Worm (Caenorhabditis elegans) whole organism, L1 larva: Measurements from ENCODE around the gene C35A5.3.

Source experiments
- F16B12.6 ChIP-seq: fragments of 150-350 bp; optimal IDR thresholded peaks from 2 replicates; lab custom pipeline; 2014; ENCODE audit warnings: missing biosample characterization, missing genetic modification characterization
- aha-1 ChIP-seq: fragments of 150-350 bp; optimal IDR thresholded peaks from 2 replicates; lab custom pipeline; 2014; ENCODE audit warnings: missing biosample characterization, missing genetic modification characterization
- alr-1 ChIP-seq: fragments of 200-800 bp; sonication (Bioruptor generic); optimal IDR thresholded peaks from 2 replicates; lab custom pipeline; 2018; ENCODE audit warnings: borderline replicate concordance, mild to moderate bottlenecking, missing genetic modification characterization, missing compliant biosample characterization
- blmp-1 ChIP-seq: fragments of 150-350 bp; optimal IDR thresholded peaks from 2 replicates; lab custom pipeline; 2014; ENCODE audit warnings: missing biosample characterization, missing genetic modification characterization
- ceh-63 ChIP-seq: fragments of 200-800 bp; sonication (Bioruptor generic); optimal IDR thresholded peaks from 2 replicates; lab custom pipeline; 2018; ENCODE audit warnings: mild to moderate bottlenecking, missing genetic modification characterization, missing compliant biosample characterization
- ceh-82 ChIP-seq, 3 experiments: fragments of 150-350 bp in 1 of 3; sonication (generic microtip) in 2 of 3; optimal IDR thresholded peaks; 2 replicates each; lab custom pipeline; 2014 to 2017; ENCODE audit warnings: missing biosample characterization in 3 of 3, missing genetic modification characterization in 3 of 3
- ceh-88 ChIP-seq: fragments of 200-800 bp; sonication (Bioruptor generic); IDR thresholded peaks from 2 replicates; pipeline ENCODE4 v1.3.6; 2022; ENCODE audit warnings: missing genetic modification characterization, missing compliant biosample characterization
- ceh-90 ChIP-seq: sonication (generic microtip); optimal IDR thresholded peaks from 2 replicates; lab custom pipeline; 2016; ENCODE audit warnings: missing genetic modification characterization, missing compliant biosample characterization
- ces-1 ChIP-seq: fragments of 150-350 bp; optimal IDR thresholded peaks from 2 replicates; lab custom pipeline; 2014; ENCODE audit warnings: missing biosample characterization, missing genetic modification reagents, missing genetic modification characterization
- dpl-1 ChIP-seq, 3 experiments: fragments of 150-350 bp in 2 of 3; sonication (generic microtip) in 1 of 3; optimal IDR thresholded peaks; 2 replicates each; lab custom pipeline; 2014 to 2017; ENCODE audit warnings: missing biosample characterization in 3 of 3, missing genetic modification characterization in 3 of 3, missing genetic modification reagents in 3 of 3
- egl-13 ChIP-seq: sonication (generic microtip); optimal IDR thresholded peaks from 2 replicates; lab custom pipeline; 2016; ENCODE audit warnings: missing genotype, missing genetic modification reagents, missing genetic modification characterization, missing compliant biosample characterization
- egl-27 ChIP-seq, 2 experiments: fragments of 150-350 bp in 1 of 2; sonication (generic microtip); optimal IDR thresholded peaks; 3 replicates each; lab custom pipeline; 2017 to 2018; ENCODE audit warnings: missing biosample characterization in 2 of 2, missing genetic modification characterization in 2 of 2, missing genetic modification reagents in 2 of 2
- elt-3 ChIP-seq, 6 experiments: fragments of 150-350 bp in 1 of 6; sonication (generic microtip); optimal IDR thresholded peaks; 2 replicates each; lab custom pipeline; 2017 to 2018; ENCODE audit warnings: missing biosample characterization in 6 of 6, missing genetic modification characterization in 6 of 6, inconsistent platforms in 1 of 6
- fkh-10 ChIP-seq: sonication (generic microtip); optimal IDR thresholded peaks from 2 replicates; lab custom pipeline; 2017; ENCODE audit warnings: missing biosample characterization, missing genetic modification reagents, missing genetic modification characterization
- fkh-4 ChIP-seq: sonication (generic microtip); optimal IDR thresholded peaks from 2 replicates; lab custom pipeline; 2016; ENCODE audit warnings: missing compliant biosample characterization, missing genetic modification characterization, borderline replicate concordance
- fos-1 ChIP-seq: fragments of 150-350 bp; optimal IDR thresholded peaks from 2 replicates; lab custom pipeline; 2014; ENCODE audit warnings: missing biosample characterization, missing genetic modification characterization
- hlh-17 ChIP-seq: fragments of 200-800 bp; sonication (Bioruptor generic); optimal IDR thresholded peaks from 2 replicates; lab custom pipeline; 2018; ENCODE audit warnings: missing genetic modification characterization, mild to moderate bottlenecking, missing compliant biosample characterization, moderate library complexity, borderline replicate concordance
- isw-1 ChIP-seq: fragments of 200-800 bp; sonication (Bioruptor generic); IDR thresholded peaks from 2 replicates; pipeline ENCODE4 v1.3.6; 2022; ENCODE audit warnings: missing genetic modification characterization, missing compliant biosample characterization
- lin-13 ChIP-seq: fragments of 150-350 bp; optimal IDR thresholded peaks from 2 replicates; lab custom pipeline; 2014; ENCODE audit warnings: missing biosample characterization, missing genetic modification reagents, missing genetic modification characterization
- lin-14 ChIP-seq: fragments of 200-800 bp; sonication (Bioruptor generic); optimal IDR thresholded peaks from 2 replicates; lab custom pipeline; 2018; ENCODE audit warnings: mild to moderate bottlenecking, missing genetic modification characterization, moderate library complexity, missing compliant biosample characterization
- lin-35 ChIP-seq, 2 experiments: fragments of 150-350 bp; optimal IDR thresholded peaks; 2 replicates each; lab custom pipeline; 2014; ENCODE audit warnings: missing biosample characterization in 2 of 2, missing genetic modification characterization in 2 of 2, missing genetic modification reagents in 2 of 2
- lin-39 ChIP-seq: fragments of 150-350 bp; optimal IDR thresholded peaks from 2 replicates; lab custom pipeline; 2014; ENCODE audit warnings: missing biosample characterization, missing genetic modification reagents, missing genetic modification characterization
- mab-9 ChIP-seq: fragments of 200-800 bp; sonication (Bioruptor generic); IDR thresholded peaks from 2 replicates; pipeline ENCODE4 v1.3.6; 2022; ENCODE audit warnings: missing genetic modification reagents, missing genetic modification characterization, missing compliant biosample characterization
- mdl-1 ChIP-seq, 2 experiments: fragments of 150-350 bp; optimal IDR thresholded peaks; 2 replicates each; lab custom pipeline; 2014 to 2017; ENCODE audit warnings: missing biosample characterization in 2 of 2, missing genetic modification characterization in 2 of 2, inconsistent platforms in 1 of 2
- mep-1 ChIP-seq: fragments of 150-350 bp; optimal IDR thresholded peaks from 2 replicates; lab custom pipeline; 2014; ENCODE audit warnings: missing biosample characterization, missing genetic modification characterization
- nhr-28 ChIP-seq: fragments of 150-350 bp; optimal IDR thresholded peaks from 2 replicates; lab custom pipeline; 2014; ENCODE audit warnings: missing biosample characterization, missing genetic modification characterization
- nhr-71 ChIP-seq: sonication (generic microtip); optimal IDR thresholded peaks from 2 replicates; lab custom pipeline; 2016; ENCODE audit warnings: mild to moderate bottlenecking, missing genetic modification characterization, moderate library complexity, missing compliant biosample characterization
- nhr-76 ChIP-seq: sonication (generic microtip); optimal IDR thresholded peaks from 2 replicates; lab custom pipeline; 2017; ENCODE audit warnings: missing biosample characterization, missing genetic modification characterization
- nhr-85 ChIP-seq: sonication (generic microtip); peaks from one replicate; lab custom pipeline; 2016; ENCODE audit warnings: missing genetic modification characterization, inconsistent platforms, missing compliant biosample characterization
- nhr-90 ChIP-seq: sonication (generic microtip); optimal IDR thresholded peaks from 2 replicates; lab custom pipeline; 2016; ENCODE audit warnings: mild to moderate bottlenecking, missing genetic modification characterization, missing compliant biosample characterization; ENCODE audit not compliant: poor library complexity
- pag-3 ChIP-seq: sonication (generic microtip); optimal IDR thresholded peaks from 2 replicates; lab custom pipeline; 2017; ENCODE audit warnings: missing genetic modification characterization, mild to moderate bottlenecking, missing compliant biosample characterization, antibody characterized with exemption, borderline replicate concordance; ENCODE audit not compliant: insufficient read depth
- rnt-1 ChIP-seq: sonication (generic microtip); optimal IDR thresholded peaks from 2 replicates; lab custom pipeline; 2016; ENCODE audit warnings: mild to moderate bottlenecking, missing genetic modification characterization, moderate library complexity, missing compliant biosample characterization
- skn-1 ChIP-seq: fragments of 150-350 bp; optimal IDR thresholded peaks from 2 replicates; lab custom pipeline; 2014; ENCODE audit warnings: missing biosample characterization, missing genetic modification characterization
- sox-4 ChIP-seq: sonication (generic microtip); optimal IDR thresholded peaks from 2 replicates; lab custom pipeline; 2016; ENCODE audit warnings: missing genetic modification characterization, missing compliant biosample characterization
- swsn-7 ChIP-seq: sonication (generic microtip); optimal IDR thresholded peaks from 2 replicates; lab custom pipeline; 2016; ENCODE audit warnings: missing genetic modification characterization, missing compliant biosample characterization
- unc-130 ChIP-seq: fragments of 150-350 bp; optimal IDR thresholded peaks from 2 replicates; lab custom pipeline; 2017; ENCODE audit warnings: missing biosample characterization, missing genetic modification characterization, inconsistent platforms
- unc-30 ChIP-seq: sonication (generic microtip); optimal IDR thresholded peaks from 2 replicates; lab custom pipeline; 2017; ENCODE audit warnings: missing biosample characterization, missing genetic modification characterization
- unc-86 ChIP-seq: sonication (generic microtip); optimal IDR thresholded peaks from 2 replicates; lab custom pipeline; 2016; ENCODE audit warnings: missing genetic modification characterization, missing compliant biosample characterization
- vab-15 ChIP-seq: sonication (generic microtip); optimal IDR thresholded peaks from 2 replicates; lab custom pipeline; 2017; ENCODE audit warnings: missing genotype, mild to moderate bottlenecking, missing genetic modification characterization, missing compliant biosample characterization
- xbp-1 ChIP-seq: sonication (generic microtip); optimal IDR thresholded peaks from 2 replicates; lab custom pipeline; 2016; ENCODE audit warnings: missing genetic modification characterization, missing compliant biosample characterization
- ztf-11 ChIP-seq, 2 experiments: sonication (generic microtip); optimal IDR thresholded peaks; 2 replicates each; lab custom pipeline; 2016 to 2017; ENCODE audit warnings: missing genetic modification characterization in 2 of 2, missing biosample characterization in 1 of 2, missing compliant biosample characterization in 1 of 2

Gene C35A5.3

ce11 chrV:10478097-10478828, 22.9 kb downstream of the C35A5.3 start, which contains the start of the genes crp-1 and Y32F6B.9:
Gene crp-1 (plus strand): TSS chrV:10478564.
Gene Y32F6B.9 (plus strand): TSS chrV:10478699.
- TF ChIP-seq unc-130: no peak
- TF ChIP-seq lin-39 (tag; lab: Kevin White, UChicago): no peak
- TF ChIP-seq fos-1 (tag; lab: Kevin White, UChicago): no peak
- TF ChIP-seq unc-86 (tag; lab: Kevin White, UChicago): no peak
- TF ChIP-seq unc-30 (tag; lab: Kevin White, UChicago): no peak
- TF ChIP-seq alr-1: no peak
- TF ChIP-seq F16B12.6: no peak
- no peak for TF ChIP-seq nhr-85 (tag; lab: Kevin White, UChicago)
- TF ChIP-seq fkh-10: no peak
- TF ChIP-seq blmp-1 (tag; lab: Kevin White, UChicago): no peak
- TF ChIP-seq isw-1 (GFP tag; lab: Robert Waterston, UW): no peak
- no peak for TF ChIP-seq lin-13
- no peak for TF ChIP-seq egl-27 (tag; optimal IDR thresholded peaks at IDR 0.05; lab: Kevin White, UChicago)
- TF ChIP-seq mdl-1 (tag; optimal IDR thresholded peaks at IDR 0.05; lab: Kevin White, UChicago): no peak
- TF ChIP-seq nhr-90 (tag; lab: Kevin White, UChicago): no peak
- TF ChIP-seq nhr-28 (tag; lab: Kevin White, UChicago): no peak
- TF ChIP-seq hlh-17 (GFP tag; lab: Kevin White, UChicago): no peak
- TF ChIP-seq aha-1 (tag; lab: Kevin White, UChicago): no peak
- no peak for TF ChIP-seq egl-13

ce11 chrV:10476864-10477443, 24.2 kb downstream of the C35A5.3 start:
- TF ChIP-seq lin-14: peak; percentile 8
- no peak for TF ChIP-seq pag-3 (tag; lab: Kevin White, UChicago)
- TF ChIP-seq skn-1 (tag; lab: Kevin White, UChicago): peak; percentile 38
- 0 out of 2 replicates have a peak, but pooled peaks have one; percentile 22 for TF ChIP-seq ceh-88 (GFP tag; lab: Robert Waterston, UW)
- no peak for TF ChIP-seq ceh-90
- no peak for TF ChIP-seq fkh-4 (tag; lab: Kevin White, UChicago)

- TF ChIP-seq nhr-76 (tag; lab: Kevin White, UChicago) (no peak), mab-9 (no peak), unc-30 (tag; lab: Kevin White, UChicago) (no peak), ceh-90 (no peak), swsn-7 (no peak), lin-14 (no peak), fkh-10 (no peak), ceh-82 (tag; optimal IDR thresholded peaks at IDR 0.05; lab: Kevin White, UChicago) (no peak), dpl-1 (GFP tag; optimal IDR thresholded peaks at IDR 0.05; lab: Kevin White, UChicago) (no peak), sox-4 (tag; lab: Kevin White, UChicago) (no peak), mep-1 (no peak), nhr-71 (tag; lab: Kevin White, UChicago) (no peak), lin-39 (tag; lab: Kevin White, UChicago) (no peak), skn-1 (tag; lab: Kevin White, UChicago) (no peak)
Measured at ce11 chrV:10475421-10475820, 25.8 kb downstream of the C35A5.3 start.

ce11 chrV:10474040-10474439, 27.2 kb downstream of the C35A5.3 start:
- TF ChIP-seq ceh-63 (no peak), mab-9 (no peak), pag-3 (tag; lab: Kevin White, UChicago) (no peak), egl-27 (tag; optimal IDR thresholded peaks at IDR 0.05; lab: Kevin White, UChicago) (no peak), rnt-1 (no peak), xbp-1 (no peak), vab-15 (tag; lab: Kevin White, UChicago) (no peak), elt-3 (tag; optimal IDR thresholded peaks at IDR 0.05; lab: Kevin White, UChicago) (no peak), ceh-88 (GFP tag; lab: Robert Waterston, UW) (no peak), nhr-85 (tag; lab: Kevin White, UChicago) (no peak), unc-30 (tag; lab: Kevin White, UChicago) (no peak), mdl-1 (tag; optimal IDR thresholded peaks at IDR 0.05; lab: Kevin White, UChicago) (no peak), ztf-11 (tag; optimal IDR thresholded peaks at IDR 0.05; lab: Kevin White, UChicago) (no peak), swsn-7 (no peak), ces-1 (GFP tag; lab: Kevin White, UChicago) (no peak), lin-35 (GFP tag; optimal IDR thresholded peaks at IDR 0.05; lab: Kevin White, UChicago) (no peak)
